Worm (Caenorhabditis elegans) whole organism, L3 larva: ENCODE results near the gene madf-1.
A peak's percentile ranks its signal among the peaks of the same experiment; 100 is the strongest.

Experiments
- R02D3.7 ChIP-seq: fragments of 150-350 bp; optimal IDR thresholded peaks from 2 replicates; lab custom pipeline; 2014; ENCODE audit warnings: missing biosample characterization, missing genetic modification characterization
- ama-1 ChIP-seq: fragments of 150-350 bp; optimal IDR thresholded peaks from 2 replicates; lab custom pipeline; 2018
- ceh-16 ChIP-seq: sonication (generic microtip); optimal IDR thresholded peaks from 2 replicates; lab custom pipeline; 2017; ENCODE audit warnings: missing biosample characterization, missing genetic modification characterization
- ceh-28 ChIP-seq: fragments of 150-350 bp; optimal IDR thresholded peaks from 2 replicates; lab custom pipeline; 2014; ENCODE audit warnings: missing biosample characterization, missing genetic modification reagents, missing genetic modification characterization
- fkh-10 ChIP-seq: sonication (generic microtip); optimal IDR thresholded peaks from 2 replicates; lab custom pipeline; 2017; ENCODE audit warnings: missing biosample characterization, missing genetic modification reagents, missing genetic modification characterization
- lin-39 ChIP-seq: fragments of 150-350 bp; optimal IDR thresholded peaks from 2 replicates; lab custom pipeline; 2018; ENCODE audit warnings: missing biosample characterization, missing genetic modification reagents, missing genetic modification characterization
- pha-4 ChIP-seq: fragments of 150-350 bp; optimal IDR thresholded peaks from 2 replicates; lab custom pipeline; 2014; ENCODE audit warnings: missing biosample characterization, missing genetic modification reagents, missing genetic modification characterization
- snpc-4 ChIP-seq: fragments of 150-350 bp; optimal IDR thresholded peaks from 2 replicates; lab custom pipeline; 2014; ENCODE audit warnings: missing biosample characterization, missing genetic modification characterization
- unc-39 ChIP-seq: sonication (generic microtip); optimal IDR thresholded peaks from 4 replicates; lab custom pipeline; 2017; ENCODE audit warnings: missing biosample characterization, missing genetic modification characterization
- unc-62 ChIP-seq: fragments of 150-350 bp; sonication (generic microtip); optimal IDR thresholded peaks from 4 replicates; lab custom pipeline; 2014; ENCODE audit warnings: missing biosample characterization, missing genetic modification reagents, missing genetic modification characterization

- TF ChIP-seq unc-62 (GFP tag; lab: Kevin White, UChicago) (no peak), snpc-4 (no peak), pha-4 (tag; lab: Kevin White, UChicago) (no peak), fkh-10 (GFP tag; lab: Kevin White, UChicago) (no peak), ceh-16 (tag; lab: Kevin White, UChicago) (no peak), lin-39 (tag; lab: Kevin White, UChicago) (no peak), ceh-28 (tag; lab: Kevin White, UChicago) (peak; percentile 70), unc-39 (tag; lab: Kevin White, UChicago) (no peak), R02D3.7 (tag; lab: Kevin White, UChicago) (no peak), ama-1 (no peak)
Measured at ce11 chrIV:805693-806092, 26.0 kb downstream of the madf-1 start.
